Worm (Caenorhabditis elegans) whole organism, L1 larva: ENCODE results near the gene exc-7.

ENCODE experiments used
- elt-2 ChIP-seq: sonication (generic microtip); optimal IDR thresholded peaks from 2 replicates; lab custom pipeline; 2016; ENCODE audit warnings: missing genetic modification characterization, mild to moderate bottlenecking, inconsistent platforms, missing compliant biosample characterization, missing genetic modification reagents
- lin-14 ChIP-seq: fragments of 200-800 bp; sonication (Bioruptor generic); optimal IDR thresholded peaks from 2 replicates; lab custom pipeline; 2018; ENCODE audit warnings: mild to moderate bottlenecking, missing genetic modification characterization, moderate library complexity, missing compliant biosample characterization
- lin-15B ChIP-seq: fragments of 150-350 bp; sonication (generic microtip); optimal IDR thresholded peaks from 3 replicates; lab custom pipeline; 2014; ENCODE audit warnings: missing biosample characterization, missing genetic modification characterization
- lin-39 ChIP-seq: fragments of 150-350 bp; optimal IDR thresholded peaks from 2 replicates; lab custom pipeline; 2014; ENCODE audit warnings: missing biosample characterization, missing genetic modification reagents, missing genetic modification characterization
- lir-3 ChIP-seq: sonication (generic microtip); optimal IDR thresholded peaks from 2 replicates; lab custom pipeline; 2016; ENCODE audit warnings: mild to moderate bottlenecking, missing genetic modification characterization, moderate library complexity, missing compliant biosample characterization; ENCODE audit not compliant: poor library complexity
- mef-2 ChIP-seq: fragments of 150-350 bp; optimal IDR thresholded peaks from 2 replicates; lab custom pipeline; 2014; ENCODE audit warnings: missing biosample characterization, missing genetic modification characterization
- nhr-71 ChIP-seq: sonication (generic microtip); optimal IDR thresholded peaks from 2 replicates; lab custom pipeline; 2016; ENCODE audit warnings: mild to moderate bottlenecking, missing genetic modification characterization, moderate library complexity, missing compliant biosample characterization
- nhr-90 ChIP-seq: sonication (generic microtip); optimal IDR thresholded peaks from 2 replicates; lab custom pipeline; 2016; ENCODE audit warnings: mild to moderate bottlenecking, missing genetic modification characterization, missing compliant biosample characterization; ENCODE audit not compliant: poor library complexity
- rnt-1 ChIP-seq: sonication (generic microtip); optimal IDR thresholded peaks from 2 replicates; lab custom pipeline; 2016; ENCODE audit warnings: mild to moderate bottlenecking, missing genetic modification characterization, moderate library complexity, missing compliant biosample characterization
- skn-1 ChIP-seq: fragments of 150-350 bp; optimal IDR thresholded peaks from 2 replicates; lab custom pipeline; 2014; ENCODE audit warnings: missing biosample characterization, missing genetic modification characterization
- sptf-1 ChIP-seq: fragments of 150-350 bp; optimal IDR thresholded peaks from 2 replicates; lab custom pipeline; 2014; ENCODE audit warnings: missing biosample characterization, missing genetic modification characterization
- unc-62 ChIP-seq: fragments of 150-350 bp; optimal IDR thresholded peaks from 2 replicates; lab custom pipeline; 2014; ENCODE audit warnings: missing biosample characterization, missing genetic modification reagents, missing genetic modification characterization

- TF ChIP-seq unc-62 (GFP tag; lab: Kevin White, UChicago) (no peak), lin-39 (tag; lab: Kevin White, UChicago) (no peak), skn-1 (no peak), sptf-1 (tag; lab: Kevin White, UChicago) (no peak), lin-15B (tag; lab: Kevin White, UChicago) (no peak), mef-2 (tag; lab: Kevin White, UChicago) (no peak), nhr-71 (peak; percentile 44), lir-3 (tag; lab: Kevin White, UChicago) (no peak), elt-2 (tag; lab: Kevin White, UChicago) (no peak), nhr-90 (tag; lab: Kevin White, UChicago) (no peak), rnt-1 (tag; lab: Kevin White, UChicago) (no peak), lin-14 (peak; percentile 39)
These were observed 46.2 kb downstream of the exc-7 start for ce11 chrII:9621913-9622348.
